Worm (Caenorhabditis elegans) whole organism, L3 larva: ENCODE data around the gene oac-31.

Experiments used
- R02D3.7 ChIP-seq: fragments of 150-350 bp; optimal IDR thresholded peaks from 2 replicates; lab custom pipeline; 2014; ENCODE audit warnings: missing biosample characterization, missing genetic modification characterization
- ZK546.5 ChIP-seq: sonication (generic microtip); optimal IDR thresholded peaks from 2 replicates; lab custom pipeline; 2017; ENCODE audit warnings: missing biosample characterization, missing genetic modification characterization
- aly-2 ChIP-seq: fragments of 150-350 bp; optimal IDR thresholded peaks from 2 replicates; lab custom pipeline; 2014; ENCODE audit warnings: missing biosample characterization, missing genetic modification characterization
- ceh-28 ChIP-seq: fragments of 150-350 bp; optimal IDR thresholded peaks from 2 replicates; lab custom pipeline; 2014; ENCODE audit warnings: missing biosample characterization, missing genetic modification reagents, missing genetic modification characterization
- ceh-82 ChIP-seq: fragments of 150-350 bp; optimal IDR thresholded peaks from 2 replicates; lab custom pipeline; 2014; ENCODE audit warnings: missing biosample characterization, missing genetic modification characterization
- ceh-9 ChIP-seq: sonication (generic microtip); optimal IDR thresholded peaks from 2 replicates; lab custom pipeline; 2018; ENCODE audit warnings: missing biosample characterization, missing genetic modification characterization
- daf-12 ChIP-seq: fragments of 150-350 bp; optimal IDR thresholded peaks from 2 replicates; lab custom pipeline; 2014; ENCODE audit warnings: missing biosample characterization, missing genetic modification reagents, missing genetic modification characterization
- egl-27 ChIP-seq: sonication (generic microtip); optimal IDR thresholded peaks from 4 replicates; lab custom pipeline; 2017; ENCODE audit warnings: missing biosample characterization, missing genetic modification reagents, missing genetic modification characterization
- egl-5 ChIP-seq: fragments of 150-350 bp; optimal IDR thresholded peaks from 2 replicates; lab custom pipeline; 2017; ENCODE audit warnings: missing biosample characterization, missing genetic modification reagents, missing genetic modification characterization, inconsistent platforms
- elt-3 ChIP-seq, 3 experiments: fragments of 150-350 bp in 1 of 3; sonication (generic microtip) in 2 of 3; optimal IDR thresholded peaks; 2 replicates in 2 of 3; 4 replicates in 1 of 3; lab custom pipeline; 2014 to 2017; ENCODE audit warnings: missing biosample characterization in 3 of 3, missing genetic modification characterization in 3 of 3
- eor-1 ChIP-seq, 2 experiments: fragments of 150-350 bp; optimal IDR thresholded peaks; 2 replicates each; lab custom pipeline; 2014 to 2018; ENCODE audit warnings: missing biosample characterization in 2 of 2, missing genetic modification characterization in 2 of 2
- fkh-2 ChIP-seq: fragments of 150-350 bp; optimal IDR thresholded peaks from 2 replicates; lab custom pipeline; 2014; ENCODE audit warnings: missing biosample characterization, missing genetic modification reagents, missing genetic modification characterization
- fos-1 ChIP-seq: fragments of 150-350 bp; optimal IDR thresholded peaks from 2 replicates; lab custom pipeline; 2014; ENCODE audit warnings: missing biosample characterization, missing genetic modification characterization
- hmg-11 ChIP-seq: sonication (generic microtip); optimal IDR thresholded peaks from 2 replicates; lab custom pipeline; 2016; ENCODE audit warnings: missing genetic modification characterization, missing compliant biosample characterization
- lin-15B ChIP-seq: fragments of 150-350 bp; optimal IDR thresholded peaks from 2 replicates; lab custom pipeline; 2014; ENCODE audit warnings: missing biosample characterization, missing genetic modification characterization
- lin-39 ChIP-seq: fragments of 150-350 bp; optimal IDR thresholded peaks from 2 replicates; lab custom pipeline; 2018; ENCODE audit warnings: missing biosample characterization, missing genetic modification reagents, missing genetic modification characterization
- mml-1 ChIP-seq: fragments of 150-350 bp; sonication (generic microtip); optimal IDR thresholded peaks from 3 replicates; lab custom pipeline; 2014; ENCODE audit warnings: missing biosample characterization, missing genetic modification characterization
- nfya-1 ChIP-seq: sonication (generic microtip); optimal IDR thresholded peaks from 2 replicates; lab custom pipeline; 2017; ENCODE audit warnings: missing genetic modification characterization, mild to moderate bottlenecking, missing compliant biosample characterization, antibody characterized with exemption, moderate library complexity; ENCODE audit not compliant: insufficient read depth
- nhr-11 ChIP-seq: fragments of 150-350 bp; optimal IDR thresholded peaks from 2 replicates; lab custom pipeline; 2014; ENCODE audit warnings: missing biosample characterization, missing genetic modification characterization
- nhr-12 ChIP-seq: fragments of 150-350 bp; optimal IDR thresholded peaks from 2 replicates; lab custom pipeline; 2014; ENCODE audit warnings: missing biosample characterization, missing genetic modification characterization
- nhr-237 ChIP-seq: fragments of 150-350 bp; optimal IDR thresholded peaks from 2 replicates; lab custom pipeline; 2014; ENCODE audit warnings: missing biosample characterization, missing genetic modification characterization
- nhr-25 ChIP-seq: sonication (generic microtip); optimal IDR thresholded peaks from 2 replicates; lab custom pipeline; 2017; ENCODE audit warnings: missing biosample characterization, missing genetic modification characterization
- nhr-28 ChIP-seq: fragments of 150-350 bp; optimal IDR thresholded peaks from 2 replicates; lab custom pipeline; 2014; ENCODE audit warnings: missing biosample characterization, missing genetic modification characterization
- nhr-43 ChIP-seq: sonication (generic microtip); optimal IDR thresholded peaks from 2 replicates; lab custom pipeline; 2016; ENCODE audit warnings: mild to moderate bottlenecking, missing genetic modification characterization, missing compliant biosample characterization; ENCODE audit not compliant: poor library complexity, severe bottlenecking
- nhr-67 ChIP-seq: fragments of 150-350 bp; optimal IDR thresholded peaks from 2 replicates; lab custom pipeline; 2014; ENCODE audit warnings: missing biosample characterization, missing genetic modification characterization
- pqm-1 ChIP-seq: fragments of 150-350 bp; optimal IDR thresholded peaks from 2 replicates; lab custom pipeline; 2017; ENCODE audit warnings: missing biosample characterization, missing genetic modification characterization, inconsistent platforms
- sea-2 ChIP-seq: fragments of 150-350 bp; sonication (generic microtip); optimal IDR thresholded peaks from 4 replicates; lab custom pipeline; 2014; ENCODE audit warnings: missing biosample characterization, missing genetic modification reagents, missing genetic modification characterization
- unc-62 ChIP-seq: fragments of 150-350 bp; sonication (generic microtip); optimal IDR thresholded peaks from 4 replicates; lab custom pipeline; 2014; ENCODE audit warnings: missing biosample characterization, missing genetic modification reagents, missing genetic modification characterization
- zag-1 ChIP-seq: fragments of 150-350 bp; optimal IDR thresholded peaks from 2 replicates; lab custom pipeline; 2014; ENCODE audit warnings: missing biosample characterization, missing genetic modification characterization
- ztf-11 ChIP-seq: fragments of 150-350 bp; optimal IDR thresholded peaks from 2 replicates; lab custom pipeline; 2014; ENCODE audit warnings: missing biosample characterization, missing genetic modification characterization
- ztf-4 ChIP-seq: fragments of 150-350 bp; optimal IDR thresholded peaks from 2 replicates; lab custom pipeline; 2014; ENCODE audit warnings: missing biosample characterization, missing genetic modification characterization

Gene oac-31

ce11 chrV:1522485-1522884, 19.2 kb downstream of the oac-31 start, which contains the start of gene str-243:
str-243 (plus strand) TSS chrV:1522785.
- TF ChIP-seq daf-12 (tag; lab: Kevin White, UChicago): no peak
- TF ChIP-seq, all 47 proteins: peak for 0

- no peak for TF ChIP-seq ceh-9 (tag; lab: Kevin White, UChicago)
- TF ChIP-seq fkh-2 (tag; lab: Kevin White, UChicago): no peak
- TF ChIP-seq, all 47 proteins: peak for 0
Measured at ce11 chrV:1521845-1522244, 19.8 kb downstream of the oac-31 start, which contains the start of gene str-240. str-240 (minus strand) TSS chrV:1521945.

- TF ChIP-seq sea-2 (GFP tag; lab: Kevin White, UChicago): no peak
- no peak for TF ChIP-seq eor-1 (tag; optimal IDR thresholded peaks at IDR 0.05; lab: Kevin White, UChicago)
- TF ChIP-seq pqm-1 (tag; lab: Kevin White, UChicago): no peak
- TF ChIP-seq lin-15B (tag; lab: Kevin White, UChicago): no peak
- TF ChIP-seq ZK546.5 (tag; lab: Kevin White, UChicago): no peak
- TF ChIP-seq ztf-4: no peak
- TF ChIP-seq nhr-237: no peak
- no peak for TF ChIP-seq zag-1 (tag; lab: Kevin White, UChicago)
- no peak for TF ChIP-seq nfya-1 (tag; lab: Kevin White, UChicago)
- no peak for TF ChIP-seq aly-2
- TF ChIP-seq ceh-28: no peak
- TF ChIP-seq daf-12 (tag; lab: Kevin White, UChicago): no peak
- no peak for TF ChIP-seq nhr-25 (tag; lab: Kevin White, UChicago)
Measured at ce11 chrV:1511537-1511936, 30.1 kb downstream of the oac-31 start, which contains the start of gene nhr-260. nhr-260 (minus strand) TSS chrV:1511637.

ce11 chrV:1505995-1506394, 35.7 kb downstream of the oac-31 start, which contains the start of gene sru-28:
sru-28 (plus strand) TSS chrV:1506295.
- TF ChIP-seq sea-2 (GFP tag; lab: Kevin White, UChicago) (no peak), R02D3.7 (tag; lab: Kevin White, UChicago) (no peak), nhr-12 (tag; lab: Kevin White, UChicago) (no peak), pqm-1 (tag; lab: Kevin White, UChicago) (no peak), nhr-237 (no peak), nhr-67 (no peak), ceh-82 (tag; lab: Kevin White, UChicago) (no peak), elt-3 (tag; optimal IDR thresholded peaks at IDR 0.05; lab: Kevin White, UChicago) (no peak), egl-27 (tag; lab: Kevin White, UChicago) (no peak), nhr-43 (tag; lab: Kevin White, UChicago) (no peak), lin-39 (tag; lab: Kevin White, UChicago) (no peak)

- TF ChIP-seq lin-15B (tag; lab: Kevin White, UChicago) (no peak), fos-1 (tag; lab: Kevin White, UChicago) (no peak), hmg-11 (tag; lab: Kevin White, UChicago) (no peak), egl-5 (tag; lab: Kevin White, UChicago) (no peak), elt-3 (tag; optimal IDR thresholded peaks at IDR 0.05; lab: Kevin White, UChicago) (no peak), nhr-237 (no peak), nhr-43 (tag; lab: Kevin White, UChicago) (no peak), ztf-11 (tag; lab: Kevin White, UChicago) (no peak), nhr-11 (tag; lab: Kevin White, UChicago) (no peak)
Measured at ce11 chrV:1499140-1499539, 42.5 kb downstream of the oac-31 start, which contains the start of gene sru-27. sru-27 (plus strand) TSS chrV:1499440.

ce11 chrV:1495752-1496151, 45.9 kb downstream of the oac-31 start:
- peak; percentile 89 for TF ChIP-seq ceh-28
- TF ChIP-seq nhr-25 (tag; lab: Kevin White, UChicago): no peak
- no peak for TF ChIP-seq unc-62 (GFP tag; lab: Kevin White, UChicago)
- TF ChIP-seq mml-1: no peak
- no peak for TF ChIP-seq nhr-28
- TF ChIP-seq nhr-43 (tag; lab: Kevin White, UChicago): no peak
- TF ChIP-seq R02D3.7 (tag; lab: Kevin White, UChicago): no peak
- TF ChIP-seq, all 47 proteins: peak for 1
